Worm (Caenorhabditis elegans): ENCODE results near the gene arrd-24.

arrd-24 gene

DNA sequence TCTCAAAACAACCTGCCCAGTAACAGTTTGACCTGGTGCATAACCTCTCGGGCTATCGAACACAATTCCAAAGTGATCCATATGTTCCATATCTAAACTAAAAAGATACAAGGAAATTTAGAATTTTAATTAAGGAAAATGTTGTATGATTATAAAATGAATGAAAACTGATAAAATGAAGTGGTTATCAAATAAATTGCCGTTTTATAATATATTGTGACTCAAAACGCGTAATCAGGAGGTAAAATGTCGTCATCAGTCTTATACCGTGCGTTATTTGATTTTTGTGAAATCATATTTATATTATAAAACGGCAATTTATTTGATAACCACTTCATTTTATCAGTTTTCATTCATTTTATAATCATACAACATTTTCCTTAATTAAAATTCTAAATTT lies at the start of gene arrd-24:
TSS of gene arrd-24 (minus strand) at position 101 of the 400 bp plus-strand sequence.
- TF ChIP-seq fos-1 (tag; optimal IDR thresholded peaks at IDR 0.05), result peak; percentile 12

DNA sequence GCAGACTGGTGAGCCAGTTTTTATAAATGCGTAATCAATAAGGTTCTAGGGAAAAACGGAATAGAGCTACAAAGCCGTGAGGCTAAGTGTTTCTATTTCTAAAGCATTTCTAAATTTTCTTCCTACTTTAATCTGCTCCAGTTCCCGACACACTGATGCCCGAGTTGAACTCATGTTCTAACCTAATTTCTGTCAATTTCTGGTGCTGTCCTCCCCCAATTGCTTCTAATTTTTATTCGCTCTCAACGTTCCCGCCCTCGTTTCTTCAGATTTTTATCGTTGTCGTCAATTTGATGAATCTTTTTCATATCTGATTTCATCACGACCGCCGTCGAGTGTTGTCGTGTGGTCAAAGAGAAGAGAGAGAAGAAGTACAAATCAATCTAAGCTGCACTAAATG lies 49.6 kb upstream of the arrd-24 start:
- TF ChIP-seq nhr-23 (tag; optimal IDR thresholded peaks at IDR 0.05) (no peak), peb-1 (tag; optimal IDR thresholded peaks at IDR 0.05) (no peak), fos-1 (tag; optimal IDR thresholded peaks at IDR 0.05) (no peak), mab-5 (tag; optimal IDR thresholded peaks at IDR 0.05) (no peak), nhr-21 (tag; optimal IDR thresholded peaks at IDR 0.05) (no peak), lin-11 (tag; optimal IDR thresholded peaks at IDR 0.05) (no peak), ceh-82 (tag; optimal IDR thresholded peaks at IDR 0.05) (no peak), lin-13 (GFP tag; optimal IDR thresholded peaks at IDR 0.05) (no peak), ceh-16 (tag; optimal IDR thresholded peaks at IDR 0.05) (no peak), unc-55 (GFP tag; optimal IDR thresholded peaks at IDR 0.05) (no peak), crh-2 (tag; optimal IDR thresholded peaks at IDR 0.05) (no peak), egl-27 (tag; optimal IDR thresholded peaks at IDR 0.05) (no peak), mbf-1 (tag; optimal IDR thresholded peaks at IDR 0.05) (no peak), mdl-1 (tag; optimal IDR thresholded peaks at IDR 0.05) (no peak), R02D3.7 (tag; optimal IDR thresholded peaks at IDR 0.05) (no peak), snpc-4 (tag; optimal IDR thresholded peaks at IDR 0.05) (no peak), ZK546.5 (tag; optimal IDR thresholded peaks at IDR 0.05) (no peak)

DNA sequence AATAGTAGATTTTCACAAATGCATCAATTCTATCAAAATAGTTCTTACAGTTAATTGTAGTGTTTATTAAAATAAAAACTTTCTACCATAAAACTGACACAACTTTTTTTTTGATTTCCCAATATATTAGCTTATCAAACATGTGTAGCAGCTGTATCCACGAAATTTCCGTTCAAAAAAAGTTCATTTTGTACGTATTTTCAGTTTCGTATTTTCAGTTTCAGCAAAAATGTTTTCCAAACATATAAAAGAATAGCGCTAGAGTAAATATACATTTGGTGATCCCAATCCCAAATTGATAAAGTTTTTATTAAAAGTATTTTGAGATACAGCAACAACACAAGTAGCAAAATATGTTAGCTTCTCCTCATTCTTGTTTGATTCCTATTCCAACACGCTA lies 49.1 kb upstream of the arrd-24 start:
- TF ChIP-seq skn-1 (tag; optimal IDR thresholded peaks at IDR 0.05), result no peak
- no peak for TF ChIP-seq gmeb-1 (tag; optimal IDR thresholded peaks at IDR 0.05)
- no peak for TF ChIP-seq fos-1 (tag; optimal IDR thresholded peaks at IDR 0.05)
- TF ChIP-seq egl-27 (tag; optimal IDR thresholded peaks at IDR 0.05), result no peak
- TF ChIP-seq sma-3 (GFP tag; optimal IDR thresholded peaks at IDR 0.05), result no peak
- TF ChIP-seq ztf-4 (tag; optimal IDR thresholded peaks at IDR 0.05), result no peak
- no peak for TF ChIP-seq unc-55 (GFP tag; optimal IDR thresholded peaks at IDR 0.05)

DNA sequence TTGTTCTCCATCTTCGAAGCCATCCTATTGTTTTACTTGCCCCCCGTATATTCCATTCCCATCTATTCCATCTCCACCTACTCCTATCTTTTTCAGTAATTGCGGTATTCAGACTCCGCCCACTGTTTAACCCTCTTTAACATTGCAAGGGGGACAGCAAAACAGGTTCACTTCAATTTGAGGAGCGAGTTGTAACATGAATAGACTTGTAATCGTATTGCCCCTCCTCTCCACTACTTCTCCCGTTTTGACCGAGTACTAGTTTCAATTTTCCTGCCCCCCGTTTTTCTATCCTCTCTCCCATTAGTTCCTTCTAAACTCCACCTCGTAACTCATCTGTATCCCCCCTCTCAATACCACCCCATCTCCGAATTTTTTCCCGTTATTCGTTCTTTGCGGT lies 48.2 kb upstream of the arrd-24 start:
- TF ChIP-seq nhr-21 (tag; optimal IDR thresholded peaks at IDR 0.05) (no peak), nhr-25 (tag; optimal IDR thresholded peaks at IDR 0.05) (no peak), nhr-23 (tag; optimal IDR thresholded peaks at IDR 0.05) (no peak), egl-27 (tag; optimal IDR thresholded peaks at IDR 0.05) (no peak), sem-4 (tag; optimal IDR thresholded peaks at IDR 0.05) (no peak), mbf-1 (tag; optimal IDR thresholded peaks at IDR 0.05) (no peak), nhr-237 (tag; optimal IDR thresholded peaks at IDR 0.05) (no peak), elt-1 (tag; optimal IDR thresholded peaks at IDR 0.05) (no peak), ZK546.5 (tag; optimal IDR thresholded peaks at IDR 0.05) (no peak), blmp-1 (tag; optimal IDR thresholded peaks at IDR 0.05; ENCODE audit: insufficient read depth) (no peak), unc-55 (GFP tag; optimal IDR thresholded peaks at IDR 0.05) (no peak)

ce11 chrX:14026893-14027292 lies 46.6 kb upstream of the arrd-24 start:
- TF ChIP-seq nhr-12 (tag; optimal IDR thresholded peaks at IDR 0.05), result no peak
- TF ChIP-seq mdl-1 (tag; optimal IDR thresholded peaks at IDR 0.05), result no peak
- TF ChIP-seq mbf-1 (tag; optimal IDR thresholded peaks at IDR 0.05), result no peak

ce11 chrX:14024400-14024953 lies 44.2 kb upstream of the arrd-24 start:
- peak; percentile 31 for TF ChIP-seq sma-9 (GFP tag; optimal IDR thresholded peaks at IDR 0.05)
- no peak for TF ChIP-seq sma-9 (tag; optimal IDR thresholded peaks at IDR 0.05)
- TF ChIP-seq fos-1 (tag; optimal IDR thresholded peaks at IDR 0.05), result peak; percentile 45
- no peak for TF ChIP-seq gmeb-1 (tag; optimal IDR thresholded peaks at IDR 0.05)
- TF ChIP-seq F13H6.1 (tag; optimal IDR thresholded peaks at IDR 0.05), result peak; percentile 58

DNA sequence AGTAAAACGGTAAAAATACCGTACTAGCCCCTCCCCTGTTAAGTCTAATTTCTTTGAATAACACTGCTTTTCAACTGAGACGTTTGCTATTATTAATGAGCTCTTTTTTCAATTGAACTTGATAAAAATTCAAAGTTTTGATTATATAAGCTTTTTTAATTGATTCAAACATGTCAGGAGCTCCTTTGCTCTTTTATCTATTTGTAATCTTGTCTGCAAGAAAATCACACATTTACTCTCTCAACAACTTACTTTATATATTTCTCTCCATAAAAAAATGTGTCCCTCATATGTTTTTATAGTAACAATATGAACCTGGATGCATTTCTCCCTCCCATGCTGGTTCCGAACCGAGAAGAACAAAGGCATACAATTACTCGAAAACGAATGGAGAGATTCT lies 40.0 kb upstream of the arrd-24 start, which contains the start of gene C04C11.1:
TSS of gene C04C11.1 (plus strand) at position 301 of the 400 bp plus-strand sequence.
- TF ChIP-seq sma-9 (GFP tag; optimal IDR thresholded peaks at IDR 0.05) (no peak), sma-9 (tag; optimal IDR thresholded peaks at IDR 0.05) (no peak), ztf-11 (tag; optimal IDR thresholded peaks at IDR 0.05) (no peak), skn-1 (tag; optimal IDR thresholded peaks at IDR 0.05) (no peak), nhr-21 (tag; optimal IDR thresholded peaks at IDR 0.05) (no peak), nhr-10 (tag; optimal IDR thresholded peaks at IDR 0.05) (no peak), ceh-16 (tag; optimal IDR thresholded peaks at IDR 0.05) (no peak), lsy-2 (tag; optimal IDR thresholded peaks at IDR 0.05) (no peak), unc-62 (GFP tag; optimal IDR thresholded peaks at IDR 0.05) (no peak), nhr-129 (tag; optimal IDR thresholded peaks at IDR 0.05) (no peak)

Data from whole organism, L2 larva.